Worm (Caenorhabditis elegans) whole organism, early embryonic: Measurements from ENCODE around the gene catp-6.
A peak's percentile ranks its signal among the peaks of the same experiment; 100 is the strongest.
"Not testable (repeated sequence)": the region's sequence is repeated elsewhere in the genome, so short reads cannot be mapped to it uniquely, and the experiment has no call there.

ENCODE experiments used
- B0310.2 ChIP-seq: sonication (generic microtip); optimal IDR thresholded peaks from 2 replicates; lab custom pipeline; 2016; ENCODE audit warnings: mild to moderate bottlenecking, missing genetic modification characterization, missing compliant biosample characterization
- F13C5.2 ChIP-seq: sonication (generic microtip); optimal IDR thresholded peaks from 2 replicates; lab custom pipeline; 2017; ENCODE audit warnings: mild to moderate bottlenecking, missing genetic modification characterization, inconsistent platforms, missing compliant biosample characterization
- aly-1 ChIP-seq: sonication (generic microtip); optimal IDR thresholded peaks from 2 replicates; lab custom pipeline; 2016; ENCODE audit warnings: missing genetic modification characterization, missing compliant biosample characterization
- ama-1 ChIP-seq: fragments of 150-350 bp; optimal IDR thresholded peaks from 2 replicates; lab custom pipeline; 2014
- ceh-13 ChIP-seq: fragments of 200-800 bp; sonication (Bioruptor generic); optimal IDR thresholded peaks from 2 replicates; lab custom pipeline; 2018; ENCODE audit warnings: mild to moderate bottlenecking, missing genetic modification characterization, missing compliant biosample characterization
- ceh-36 ChIP-seq: sonication (generic microtip); optimal IDR thresholded peaks from 2 replicates; lab custom pipeline; 2016; ENCODE audit warnings: missing genetic modification characterization, inconsistent platforms, missing compliant biosample characterization
- ets-7 ChIP-seq: sonication (generic microtip); optimal IDR thresholded peaks from 2 replicates; lab custom pipeline; 2016; ENCODE audit warnings: missing genotype, missing genetic modification characterization, missing compliant biosample characterization
- flt-1 ChIP-seq: fragments of 200-800 bp; sonication (Bioruptor generic); IDR thresholded peaks from 2 replicates; pipeline ENCODE4 v1.3.6; 2022; ENCODE audit warnings: missing genetic modification characterization, missing compliant biosample characterization
- hmbx-1 ChIP-seq: sonication (generic microtip); optimal IDR thresholded peaks from 2 replicates; lab custom pipeline; 2016; ENCODE audit warnings: mild to moderate bottlenecking, missing genetic modification characterization, missing compliant biosample characterization
- hmg-4 ChIP-seq: fragments of 200-800 bp; sonication (Bioruptor generic); optimal IDR thresholded peaks from 2 replicates; lab custom pipeline; 2018; ENCODE audit warnings: mild to moderate bottlenecking, missing genetic modification characterization, missing compliant biosample characterization
- hnd-1 ChIP-seq: sonication (generic microtip); optimal IDR thresholded peaks from 2 replicates; lab custom pipeline; 2016; ENCODE audit warnings: missing genetic modification characterization, missing compliant biosample characterization
- pes-1 ChIP-seq: fragments of 200-800 bp; sonication (Bioruptor generic); IDR thresholded peaks from 2 replicates; pipeline ENCODE4 v1.3.6; 2022; ENCODE audit warnings: missing genetic modification reagents, missing genetic modification characterization, missing compliant biosample characterization
- scrt-1 ChIP-seq: fragments of 200-800 bp; sonication (Bioruptor generic); IDR thresholded peaks from 2 replicates; pipeline ENCODE4 v1.3.6; 2022; ENCODE audit warnings: missing genetic modification characterization, missing compliant biosample characterization
- sea-1 ChIP-seq: fragments of 200-800 bp; sonication (Bioruptor generic); conservative IDR thresholded peaks from 2 replicates; pipeline ENCODE4 v1.3.6; 2022; ENCODE audit warnings: missing genetic modification characterization, missing compliant biosample characterization
- tbx-11 ChIP-seq: fragments of 200-800 bp; sonication (Bioruptor generic); IDR thresholded peaks from 2 replicates; pipeline ENCODE4 v1.3.6; 2022; ENCODE audit warnings: missing genetic modification characterization, missing compliant biosample characterization
- tbx-37 ChIP-seq: fragments of 200-800 bp; sonication (Bioruptor generic); conservative IDR thresholded peaks from 2 replicates; pipeline ENCODE4 v1.3.6; 2022; ENCODE audit warnings: missing genetic modification reagents, missing genetic modification characterization, missing compliant biosample characterization
- tra-4 ChIP-seq: sonication (generic microtip); optimal IDR thresholded peaks from 2 replicates; lab custom pipeline; 2017; ENCODE audit warnings: missing genetic modification characterization, missing compliant biosample characterization

catp-6 gene

ce11 chrIV:9778016-9778415, 46.4 kb downstream of the catp-6 start, which contains the start of gene T13F2.6:
Gene T13F2.6 (plus strand): TSS chrIV:9778321.
- TF ChIP-seq sea-1 (GFP tag; lab: Robert Waterston, UW) (no peak), tbx-11 (GFP tag; lab: Robert Waterston, UW) (no peak), scrt-1 (no peak), tbx-37 (no peak), ceh-13 (GFP tag; lab: Kevin White, UChicago) (no peak)

- TF ChIP-seq ceh-36 (tag; lab: Kevin White, UChicago), result no peak
- no peak for TF ChIP-seq F13C5.2 (tag; lab: Kevin White, UChicago)
- TF ChIP-seq hnd-1 (tag; lab: Kevin White, UChicago), result no peak
- TF ChIP-seq tbx-37, result peak; percentile 68
These were observed 46.8 kb downstream of the catp-6 start, which contains the start of gene sna-2 for ce11 chrIV:9777535-9777934. Gene sna-2 (minus strand): TSS chrIV:9777634.

- no peak for TF ChIP-seq ets-7 (tag; lab: Kevin White, UChicago)
- TF ChIP-seq hmg-4 (GFP tag; lab: Kevin White, UChicago), result no peak
- no peak for TF ChIP-seq aly-1 (tag; lab: Kevin White, UChicago)
- no peak for TF ChIP-seq scrt-1
- no peak for TF ChIP-seq ama-1 (lab: Kevin White, UChicago)
- no peak for TF ChIP-seq hnd-1 (tag; lab: Kevin White, UChicago)
- TF ChIP-seq B0310.2, result no peak
- peak; percentile 42 for TF ChIP-seq ceh-36 (tag; lab: Kevin White, UChicago)
- peak; percentile 33 for TF ChIP-seq tra-4 (tag; lab: Kevin White, UChicago)
- TF ChIP-seq ceh-13 (GFP tag; lab: Kevin White, UChicago), result peak; percentile 8
- TF ChIP-seq pes-1 (GFP tag; lab: Robert Waterston, UW), result peak; percentile 27; the same call in 1 of the 2 replicates
- no peak for TF ChIP-seq tbx-37
- TF ChIP-seq F13C5.2 (tag; lab: Kevin White, UChicago), result no peak
- no peak for TF ChIP-seq hmbx-1 (tag; lab: Kevin White, UChicago)
- peak; percentile 30; the same call in 1 of the 2 replicates for TF ChIP-seq sea-1 (GFP tag; lab: Robert Waterston, UW)
- no peak for TF ChIP-seq tbx-11 (GFP tag; lab: Robert Waterston, UW)
- no peak for TF ChIP-seq flt-1 (GFP tag; lab: Robert Waterston, UW)
These were observed 50.9 kb downstream of the catp-6 start for ce11 chrIV:9773441-9773840.

ce11 chrIV:9772096-9772720, 52.2 kb downstream of the catp-6 start, which contains the start of gene cav-1:
Gene cav-1 (plus strand): TSS chrIV:9772510.
- no peak for TF ChIP-seq ets-7 (tag; lab: Kevin White, UChicago)
- peak; percentile 14 for TF ChIP-seq ceh-36 (tag; lab: Kevin White, UChicago)
- TF ChIP-seq tra-4 (tag; lab: Kevin White, UChicago), result peak; percentile 7
- TF ChIP-seq tbx-37, result no peak
- peak; percentile 7 for TF ChIP-seq F13C5.2 (tag; lab: Kevin White, UChicago)
- TF ChIP-seq sea-1 (GFP tag; lab: Robert Waterston, UW), result 0 out of 2 replicates have a peak, but pooled peaks have one; percentile 60
- peak; percentile 29 for TF ChIP-seq aly-1 (tag; lab: Kevin White, UChicago)
- peak; percentile 14 for TF ChIP-seq B0310.2
- peak; percentile 22 for TF ChIP-seq hmg-4 (GFP tag; lab: Kevin White, UChicago)
- TF ChIP-seq pes-1 (GFP tag; lab: Robert Waterston, UW), result peak; percentile 49; the same call in 1 of the 2 replicates
- TF ChIP-seq ama-1 (lab: Kevin White, UChicago), result peak; percentile 97
- TF ChIP-seq scrt-1, result no peak

- TF ChIP-seq ceh-36 (tag; lab: Kevin White, UChicago), result no peak
- TF ChIP-seq ceh-13 (GFP tag; lab: Kevin White, UChicago), result no peak
- TF ChIP-seq pes-1 (GFP tag; lab: Robert Waterston, UW), result no peak
- TF ChIP-seq hnd-1 (tag; lab: Kevin White, UChicago), result no peak
- TF ChIP-seq B0310.2, result no peak
- no peak for TF ChIP-seq tra-4 (tag; lab: Kevin White, UChicago)
- TF ChIP-seq hmg-4 (GFP tag; lab: Kevin White, UChicago), result no peak
- no peak for TF ChIP-seq hmbx-1 (tag; lab: Kevin White, UChicago)
- TF ChIP-seq tbx-37, result no peak
- no peak for TF ChIP-seq sea-1 (GFP tag; lab: Robert Waterston, UW)
- no peak for TF ChIP-seq ama-1 (lab: Kevin White, UChicago)
- TF ChIP-seq aly-1 (tag; lab: Kevin White, UChicago), result no peak
- TF ChIP-seq flt-1 (GFP tag; lab: Robert Waterston, UW), result no peak
- no peak for TF ChIP-seq ets-7 (tag; lab: Kevin White, UChicago)
- no peak for TF ChIP-seq F13C5.2 (tag; lab: Kevin White, UChicago)
These were observed 53.6 kb downstream of the catp-6 start for ce11 chrIV:9770798-9771197.

ce11 chrIV:9769746-9770145, 54.6 kb downstream of the catp-6 start, which contains the start of gene msp-78:
Gene msp-78 (plus strand): TSS chrIV:9770046.
- TF ChIP-seq B0310.2; tra-4 (tag; lab: Kevin White, UChicago); tbx-37: not testable (repeated sequence)
